Fruit fly (Drosophila melanogaster) whole organism, wandering third instar larva: Measurements from ENCODE around the gene Sf3b6.

Experiments used
- Abd-B ChIP-seq: fragments of >200 bp; optimal IDR thresholded peaks from 2 replicates; lab custom pipeline; 2017; ENCODE audit warnings: missing biosample characterization, missing genetic modification characterization
- CG32264 ChIP-seq: fragments of 200-800 bp; sonication (Bioruptor generic); optimal IDR thresholded peaks from 2 replicates; lab custom pipeline; 2016; ENCODE audit warnings: missing biosample characterization, missing genetic modification characterization
- CG9705 ChIP-seq: fragments of 200-800 bp; sonication (Bioruptor generic); optimal IDR thresholded peaks from 2 replicates; lab custom pipeline; 2018; ENCODE audit warnings: missing biosample characterization, mild to moderate bottlenecking, missing genetic modification characterization
- CrebA ChIP-seq: fragments of 200-800 bp; sonication (Bioruptor generic); optimal IDR thresholded peaks from 2 replicates; lab custom pipeline; 2016; ENCODE audit warnings: missing biosample characterization, mild to moderate bottlenecking, missing genetic modification characterization, borderline replicate concordance
- Dfd ChIP-seq: fragments of >200 bp; optimal IDR thresholded peaks from 2 replicates; lab custom pipeline; 2017; ENCODE audit warnings: missing biosample characterization, missing genetic modification characterization
- Dif ChIP-seq: fragments of 200-275, 200-300 bp; sonication (Bioruptor generic); optimal IDR thresholded peaks from 2 replicates; lab custom pipeline; 2018; ENCODE audit warnings: missing biosample characterization, missing genetic modification characterization; ENCODE audit not compliant: partially characterized antibody
- GATAd ChIP-seq: sonication (Bioruptor generic); optimal IDR thresholded peaks from 2 replicates; lab custom pipeline; 2016; ENCODE audit warnings: missing biosample characterization, missing genetic modification characterization
- HLH106 ChIP-seq: fragments of 200-800 bp; optimal IDR thresholded peaks from 3 replicates; lab custom pipeline; 2019; ENCODE audit warnings: missing biosample characterization, mild to moderate bottlenecking, missing genetic modification characterization, moderate library complexity
- Hnf4 ChIP-seq: fragments of 200-800 bp; sonication (Bioruptor generic); optimal IDR thresholded peaks from 2 replicates; lab custom pipeline; 2016; ENCODE audit warnings: missing biosample characterization, mild to moderate bottlenecking, missing genetic modification characterization
- Hr78 ChIP-seq: fragments of >200 bp; optimal IDR thresholded peaks from 2 replicates; lab custom pipeline; 2017; ENCODE audit warnings: missing biosample characterization, missing genetic modification characterization
- Hr83 ChIP-seq: fragments of 200-300 bp; sonication (Bioruptor generic); optimal IDR thresholded peaks from 2 replicates; lab custom pipeline; 2016; ENCODE audit warnings: missing biosample characterization, mild to moderate bottlenecking, missing genetic modification characterization, moderate library complexity; ENCODE audit not compliant: poor library complexity, severe bottlenecking
- Jra ChIP-seq: sonication (Bioruptor generic); optimal IDR thresholded peaks from 2 replicates; lab custom pipeline; 2016; ENCODE audit warnings: missing biosample characterization, missing genetic modification characterization
- Mio ChIP-seq: sonication (Bioruptor generic); optimal IDR thresholded peaks from 2 replicates; lab custom pipeline; 2016; ENCODE audit warnings: missing biosample characterization, missing genetic modification characterization
- Myc ChIP-seq: fragments of >200 bp; optimal IDR thresholded peaks from 2 replicates; lab custom pipeline; 2017
- N ChIP-seq: fragments of >200 bp; optimal IDR thresholded peaks from 2 replicates; lab custom pipeline; 2018; ENCODE audit warnings: missing biosample characterization, missing external identifiers, missing genetic modification characterization
- OdsH ChIP-seq: fragments of 200-800 bp; sonication (Bioruptor generic); optimal IDR thresholded peaks from 2 replicates; lab custom pipeline; 2016; ENCODE audit warnings: missing biosample characterization, mild to moderate bottlenecking, missing genetic modification characterization
- Rel ChIP-seq, 2 experiments: fragments of 200-800 bp; sonication (Bioruptor generic) in 1 of 2; optimal IDR thresholded peaks; 2 replicates in 1 of 2; 3 replicates in 1 of 2; lab custom pipeline; 2016 to 2019; ENCODE audit warnings: mild to moderate bottlenecking in 2 of 2, missing biosample characterization in 2 of 2, missing genetic modification characterization in 2 of 2, moderate library complexity in 1 of 2
- Sp1 ChIP-seq: fragments of 200-800 bp; sonication (Bioruptor generic); optimal IDR thresholded peaks from 3 replicates; lab custom pipeline; 2019; ENCODE audit warnings: missing biosample characterization, mild to moderate bottlenecking, missing genetic modification characterization, moderate library complexity
- Vsx2 ChIP-seq: fragments of 200-300, 225-300 bp; sonication (Bioruptor generic); optimal IDR thresholded peaks from 2 replicates; lab custom pipeline; 2018; ENCODE audit warnings: missing biosample characterization, missing genetic modification characterization; ENCODE audit not compliant: partially characterized antibody
- br ChIP-seq: fragments of 200-800 bp; sonication (Bioruptor generic); optimal IDR thresholded peaks from 2 replicates; lab custom pipeline; 2016; ENCODE audit warnings: missing biosample characterization, missing genetic modification characterization
- brk ChIP-seq: fragments of 200-800 bp; sonication (Bioruptor generic); optimal IDR thresholded peaks from 2 replicates; lab custom pipeline; 2016; ENCODE audit warnings: missing biosample characterization, mild to moderate bottlenecking, missing genetic modification characterization
- dl ChIP-seq, 2 experiments: fragments of 175-275, 200-275 bp in 1 of 2; fragments of 200-275 bp in 1 of 2; sonication (Bioruptor generic); optimal IDR thresholded peaks; lab custom pipeline; 2018; ENCODE audit warnings: mild to moderate bottlenecking in 2 of 2, missing biosample characterization in 2 of 2, missing genetic modification characterization in 2 of 2, moderate library complexity in 2 of 2; ENCODE audit not compliant: partially characterized antibody in 2 of 2, insufficient read depth in 1 of 2
- dmrt93B ChIP-seq: fragments of 200-800 bp; sonication (Bioruptor generic); optimal IDR thresholded peaks from 2 replicates; lab custom pipeline; 2018; ENCODE audit warnings: missing biosample characterization, mild to moderate bottlenecking, missing genetic modification characterization
- dsf ChIP-seq: sonication (Bioruptor generic); optimal IDR thresholded peaks from 2 replicates; lab custom pipeline; 2016; ENCODE audit warnings: missing biosample characterization, missing genetic modification characterization, borderline replicate concordance
- ey ChIP-seq: fragments of 200-800 bp; sonication (Bioruptor generic); optimal IDR thresholded peaks from 2 replicates; lab custom pipeline; 2016; ENCODE audit warnings: missing biosample characterization, missing genetic modification characterization
- foxo ChIP-seq, 2 experiments: fragments of 200-800 bp; sonication (Bioruptor generic); optimal IDR thresholded peaks; 2 replicates in 1 of 2; 3 replicates in 1 of 2; lab custom pipeline; 2016 to 2017; ENCODE audit warnings: missing biosample characterization in 2 of 2, missing genetic modification characterization in 2 of 2
- fru ChIP-seq: fragments of 200-800 bp; sonication (Bioruptor generic); optimal IDR thresholded peaks from 3 replicates; lab custom pipeline; 2016; ENCODE audit warnings: missing biosample characterization, mild to moderate bottlenecking, missing genetic modification characterization
- h ChIP-seq: fragments of 200-800 bp; sonication (Bioruptor generic); optimal IDR thresholded peaks from 3 replicates; lab custom pipeline; 2016; ENCODE audit warnings: missing biosample characterization, mild to moderate bottlenecking, missing genetic modification characterization
- jim ChIP-seq: fragments of 175-275, 200-325 bp; sonication (Bioruptor generic); optimal IDR thresholded peaks from 2 replicates; lab custom pipeline; 2016; ENCODE audit warnings: missing biosample characterization, mild to moderate bottlenecking, missing genetic modification characterization
- lola ChIP-seq: fragments of >200 bp; optimal IDR thresholded peaks from 2 replicates; lab custom pipeline; 2017; ENCODE audit warnings: missing biosample characterization, missing genetic modification characterization
- pan ChIP-seq: fragments of >200 bp; optimal IDR thresholded peaks from 2 replicates; lab custom pipeline; 2017
- psq ChIP-seq: fragments of 200-800 bp; sonication (Bioruptor generic); optimal IDR thresholded peaks from 3 replicates; lab custom pipeline; 2017; ENCODE audit warnings: missing biosample characterization, mild to moderate bottlenecking, missing genetic modification characterization, moderate library complexity
- rgr ChIP-seq: fragments of 200-800 bp; sonication (Bioruptor generic); optimal IDR thresholded peaks from 3 replicates; lab custom pipeline; 2016; ENCODE audit warnings: missing biosample characterization, mild to moderate bottlenecking, missing genetic modification characterization
- sage ChIP-seq: fragments of 200-800 bp; sonication (Bioruptor generic); optimal IDR thresholded peaks from 2 replicates; lab custom pipeline; 2016; ENCODE audit warnings: missing biosample characterization, mild to moderate bottlenecking, missing genetic modification characterization
- sv ChIP-seq: fragments of 200-800 bp; sonication (Bioruptor generic); optimal IDR thresholded peaks from 3 replicates; lab custom pipeline; 2016; ENCODE audit warnings: missing biosample characterization, missing genetic modification characterization
- tai ChIP-seq: sonication (Bioruptor generic); optimal IDR thresholded peaks from 2 replicates; lab custom pipeline; 2016; ENCODE audit warnings: missing biosample characterization, missing genetic modification characterization
- usp ChIP-seq: fragments of >200 bp; optimal IDR thresholded peaks from 2 replicates; lab custom pipeline; 2017; ENCODE audit warnings: missing biosample characterization, missing genetic modification characterization
- woc ChIP-seq: sonication (Bioruptor generic); optimal IDR thresholded peaks from 2 replicates; lab custom pipeline; 2016; ENCODE audit warnings: missing biosample characterization, mild to moderate bottlenecking, missing genetic modification characterization

Gene Sf3b6

DNA sequence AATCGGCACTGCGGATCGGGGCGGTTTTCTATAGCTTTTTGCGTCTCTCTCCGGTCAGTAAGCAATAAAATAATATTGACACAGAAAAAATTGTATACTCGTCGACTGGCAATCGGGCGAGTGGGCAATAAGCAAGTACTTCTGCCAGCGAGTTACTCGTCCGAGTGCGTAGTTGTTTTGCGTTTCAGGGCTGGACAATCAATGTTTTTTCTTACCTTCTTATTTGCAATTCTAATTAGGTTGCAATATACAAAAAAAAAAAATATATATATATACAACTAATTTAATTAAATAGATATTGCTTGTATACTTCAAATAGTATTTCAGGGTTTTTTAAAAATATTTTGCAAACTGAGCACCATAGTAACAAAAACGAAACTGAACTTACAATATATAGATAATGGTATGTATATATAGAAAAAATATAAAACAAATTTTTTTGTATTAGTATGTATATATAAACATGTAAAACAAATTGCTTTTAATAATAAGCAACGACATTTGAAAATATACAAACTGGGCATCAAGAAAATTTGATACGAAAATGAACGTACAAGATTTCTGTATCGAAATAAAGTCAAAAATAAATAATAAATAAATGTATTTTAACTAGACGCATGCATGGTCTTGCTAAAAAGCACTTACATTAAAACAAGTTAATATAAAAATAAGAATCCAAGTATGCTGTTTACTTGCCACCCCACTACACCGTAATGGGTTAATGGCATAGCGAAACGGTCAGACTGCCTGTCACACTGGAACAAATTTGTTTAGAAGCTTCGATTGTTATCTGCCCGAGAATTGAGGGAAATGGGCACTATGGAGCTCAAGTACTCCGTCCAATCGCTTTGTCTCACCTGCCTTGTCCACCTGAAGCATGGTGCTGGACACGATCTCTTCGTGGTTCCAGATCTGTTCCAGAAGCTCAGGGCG is 3.7 kb downstream of the Sf3b6 start, which contains the start of the genes D19A and CG7386:
D19A (minus strand) TSS at position 129 of the 933 bp plus-strand sequence.
CG7386 (plus strand) TSS at position 751 of the 933 bp plus-strand sequence.
- TF ChIP-seq tai (GFP tag; lab: Kevin White, UChicago) (no peak), brk (no peak), ey (GFP tag; lab: Kevin White, UChicago) (peak; percentile 47), Hnf4 (GFP tag; lab: Kevin White, UChicago) (peak; percentile 66), jim (GFP tag; lab: Kevin White, UChicago) (no peak), foxo (GFP tag; optimal IDR thresholded peaks at IDR 0.05; lab: Kevin White, UChicago) (peak in 1 of 2 experiments; percentile 70), Jra (GFP tag; lab: Kevin White, UChicago) (no peak), OdsH (GFP tag; lab: Kevin White, UChicago) (peak; percentile 28), Abd-B (GFP tag; lab: Kevin White, UChicago) (no peak), CG32264 (GFP tag; lab: Kevin White, UChicago) (no peak), Dfd (GFP tag; lab: Kevin White, UChicago) (no peak), Mio (no peak), h (GFP tag; lab: Kevin White, UChicago) (peak; percentile 58), dl (GFP tag; optimal IDR thresholded peaks at IDR 0.05; lab: Kevin White, UChicago; ENCODE audit: insufficient read depth in 1 of 2, partially characterized antibody in 2 of 2) (peak in 1 of 2 experiments; percentile 28), usp (no peak), br (GFP tag; lab: Kevin White, UChicago) (peak; percentile 51), rgr (peak; percentile 59), dsf (no peak), Myc (lab: Kevin White, UChicago) (peak; percentile 30), woc (GFP tag; lab: Kevin White, UChicago) (peak; percentile 79), Sp1 (GFP tag; lab: Kevin White, UChicago) (peak; percentile 65), sv (peak; percentile 65), Vsx2 (GFP tag; lab: Kevin White, UChicago) (peak; percentile 96), HLH106 (tag; lab: Kevin White, UChicago) (peak; percentile 39), sage (GFP tag; lab: Kevin White, UChicago) (no peak), Dif (GFP tag; lab: Kevin White, UChicago) (peak; percentile 91), Hr78 (no peak), fru (GFP tag; lab: Kevin White, UChicago) (peak; percentile 24), pan (lab: Kevin White, UChicago) (no peak), dmrt93B (GFP tag; lab: Kevin White, UChicago) (no peak), lola (GFP tag; lab: Kevin White, UChicago) (no peak), psq (peak; percentile 55), CrebA (GFP tag; lab: Kevin White, UChicago) (no peak), CG9705 (GFP tag; lab: Kevin White, UChicago) (peak; percentile 45), Rel (GFP tag; optimal IDR thresholded peaks at IDR 0.05; lab: Kevin White, UChicago) (no peak), Rel (tag; optimal IDR thresholded peaks at IDR 0.05; lab: Kevin White, UChicago) (peak; percentile 24), Hr83 (GFP tag; lab: Kevin White, UChicago) (peak; percentile 91), N (GFP tag; lab: Kevin White, UChicago) (no peak), GATAd (no peak)

DNA sequence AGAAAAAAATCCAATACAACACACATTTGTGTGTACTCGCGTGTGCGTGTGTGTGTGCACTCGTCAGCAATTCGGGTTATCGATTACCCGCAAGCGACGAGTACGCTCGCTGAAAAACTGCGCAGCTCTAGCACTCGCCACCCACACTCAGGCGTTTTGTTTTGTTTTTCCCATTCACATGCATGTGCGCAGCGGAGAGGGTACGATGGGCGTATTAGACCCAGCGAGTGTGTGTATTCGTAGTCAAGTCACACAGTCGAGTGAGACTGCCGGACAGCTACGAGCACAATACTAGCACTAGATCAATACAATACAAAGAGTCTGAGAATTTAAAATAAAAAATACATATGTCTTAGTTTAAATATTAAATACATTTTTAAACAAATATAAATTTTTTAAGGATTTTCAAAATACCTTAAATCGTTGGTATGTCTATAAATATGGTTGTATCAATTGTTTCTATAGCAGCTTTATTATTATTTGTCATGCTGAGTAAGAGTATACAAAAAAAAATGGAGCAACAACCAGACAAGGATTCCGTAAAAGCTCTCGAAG is 8.0 kb downstream of the Sf3b6 start, which contains the start of the genes D19B and CG43293:
D19B (minus strand) TSS at position 37 of the 555 bp plus-strand sequence.
CG43293 (plus strand) TSS at position 306 of the 555 bp plus-strand sequence.
- TF ChIP-seq foxo (GFP tag; optimal IDR thresholded peaks at IDR 0.05; lab: Kevin White, UChicago) = peak in 1 of 2 experiments; percentile 91
- TF ChIP-seq h (GFP tag; lab: Kevin White, UChicago) = peak; percentile 87
- TF ChIP-seq sv = peak; percentile 79
- TF ChIP-seq Abd-B (GFP tag; lab: Kevin White, UChicago) = no peak
- peak; percentile 82 for TF ChIP-seq br (GFP tag; lab: Kevin White, UChicago)
- no peak for TF ChIP-seq lola (GFP tag; lab: Kevin White, UChicago)
- peak; percentile 70 for TF ChIP-seq GATAd
- TF ChIP-seq psq = peak; percentile 85
- peak; percentile 77 for TF ChIP-seq HLH106 (tag; lab: Kevin White, UChicago)
- peak; percentile 99 for TF ChIP-seq Hr83 (GFP tag; lab: Kevin White, UChicago)
- peak; percentile 80 for TF ChIP-seq ey (GFP tag; lab: Kevin White, UChicago)
- peak; percentile 74 for TF ChIP-seq Sp1 (GFP tag; lab: Kevin White, UChicago)
- TF ChIP-seq Mio = peak; percentile 3
- TF ChIP-seq Myc (lab: Kevin White, UChicago) = peak; percentile 78
- TF ChIP-seq CG9705 (GFP tag; lab: Kevin White, UChicago) = peak; percentile 52
- no peak for TF ChIP-seq N (GFP tag; lab: Kevin White, UChicago)
- TF ChIP-seq jim (GFP tag; lab: Kevin White, UChicago) = peak; percentile 96
- peak; percentile 80 for TF ChIP-seq fru (GFP tag; lab: Kevin White, UChicago)
- TF ChIP-seq rgr = peak; percentile 93
- TF ChIP-seq dmrt93B (GFP tag; lab: Kevin White, UChicago) = peak; percentile 47
- no peak for TF ChIP-seq Jra (GFP tag; lab: Kevin White, UChicago)
- no peak for TF ChIP-seq Rel (GFP tag; optimal IDR thresholded peaks at IDR 0.05; lab: Kevin White, UChicago)
- peak; percentile 92 for TF ChIP-seq Rel (tag; optimal IDR thresholded peaks at IDR 0.05; lab: Kevin White, UChicago)
- no peak for TF ChIP-seq Vsx2 (GFP tag; lab: Kevin White, UChicago)
- peak; percentile 91 for TF ChIP-seq woc (GFP tag; lab: Kevin White, UChicago)
- TF ChIP-seq OdsH (GFP tag; lab: Kevin White, UChicago) = peak; percentile 81
- peak; percentile 54 for TF ChIP-seq CG32264 (GFP tag; lab: Kevin White, UChicago)
- peak; percentile 60 for TF ChIP-seq Dif (GFP tag; lab: Kevin White, UChicago)
- TF ChIP-seq usp = no peak
